Fruit fly (Drosophila melanogaster) whole organism, adult: Measurements from ENCODE around the gene CG44094.

Experiments
- CG11617 ChIP-seq: fragments of 200-800 bp; sonication (Bioruptor generic); optimal IDR thresholded peaks from 2 replicates; lab custom pipeline; 2017; ENCODE audit warnings: mild to moderate bottlenecking, missing biosample characterization, missing genetic modification reagents, missing genetic modification characterization
- CG12768 ChIP-seq: fragments of 200-800 bp; sonication (Bioruptor generic); optimal IDR thresholded peaks from 2 replicates; lab custom pipeline; 2017; ENCODE audit warnings: missing biosample characterization, missing genetic modification characterization, mild to moderate bottlenecking, moderate library complexity, missing genetic modification reagents
- CG14711 ChIP-seq: fragments of 200-800 bp; sonication (Bioruptor generic); optimal IDR thresholded peaks from 2 replicates; lab custom pipeline; 2018; ENCODE audit warnings: missing biosample characterization, mild to moderate bottlenecking, missing genetic modification characterization, moderate library complexity
- CG1620 ChIP-seq: fragments of 200-800 bp; sonication (Bioruptor generic); optimal IDR thresholded peaks from 2 replicates; lab custom pipeline; 2016; ENCODE audit warnings: missing biosample characterization, missing genetic modification characterization
- CG33017 ChIP-seq: fragments of 200-800 bp; sonication (Bioruptor generic); optimal IDR thresholded peaks from 2 replicates; lab custom pipeline; 2018; ENCODE audit warnings: missing biosample characterization, mild to moderate bottlenecking, missing genetic modification characterization, moderate library complexity
- CG5204 ChIP-seq: fragments of 200-800 bp; sonication (Bioruptor generic); optimal IDR thresholded peaks from 2 replicates; lab custom pipeline; 2016; ENCODE audit warnings: missing biosample characterization, missing genetic modification characterization
- CG7045 ChIP-seq: fragments of 200-800 bp; sonication (Bioruptor generic); optimal IDR thresholded peaks from 2 replicates; lab custom pipeline; 2017; ENCODE audit warnings: missing biosample characterization, mild to moderate bottlenecking, missing genetic modification characterization
- CG7101 ChIP-seq: fragments of 200-800 bp; sonication (Bioruptor generic); optimal IDR thresholded peaks from 2 replicates; lab custom pipeline; 2018; ENCODE audit warnings: missing biosample characterization, mild to moderate bottlenecking, missing genetic modification characterization, moderate library complexity
- Clk ChIP-seq: fragments of 200-800 bp; sonication (Bioruptor generic); optimal IDR thresholded peaks from 2 replicates; lab custom pipeline; 2017; ENCODE audit warnings: missing biosample characterization, missing genetic modification characterization
- Crg-1 ChIP-seq: fragments of 200-800 bp; sonication (Bioruptor generic); optimal IDR thresholded peaks from 2 replicates; lab custom pipeline; 2016; ENCODE audit warnings: missing biosample characterization, missing genetic modification characterization
- Hr96 ChIP-seq: fragments of 200-800 bp; sonication (Bioruptor generic); optimal IDR thresholded peaks from 2 replicates; lab custom pipeline; 2016; ENCODE audit warnings: missing biosample characterization, missing genetic modification characterization
- Mnt ChIP-seq: fragments of 200-800 bp; sonication (Bioruptor generic); optimal IDR thresholded peaks from 2 replicates; lab custom pipeline; 2016; ENCODE audit warnings: missing biosample characterization, mild to moderate bottlenecking, missing genetic modification characterization
- bab1 ChIP-seq: fragments of 200-800 bp; sonication (Bioruptor generic); optimal IDR thresholded peaks from 3 replicates; lab custom pipeline; 2019; ENCODE audit warnings: missing biosample characterization, mild to moderate bottlenecking, missing genetic modification characterization, moderate library complexity
- cic ChIP-seq: fragments of 200-800 bp; sonication (Bioruptor generic); optimal IDR thresholded peaks from 2 replicates; lab custom pipeline; 2017; ENCODE audit warnings: missing biosample characterization, mild to moderate bottlenecking, missing genetic modification characterization, moderate library complexity
- cnc ChIP-seq, 2 experiments: fragments of >200 bp; optimal IDR thresholded peaks; 2 replicates each; lab custom pipeline; 2017
- kay ChIP-seq: fragments of 200-800 bp; sonication (Bioruptor generic); peaks from one replicate; lab custom pipeline; 2016; ENCODE audit warnings: missing biosample characterization, missing genetic modification characterization, borderline replicate concordance
- ovo ChIP-seq: fragments of 200-800 bp; sonication (Bioruptor generic); optimal IDR thresholded peaks from 2 replicates; lab custom pipeline; 2016; ENCODE audit warnings: missing biosample characterization, missing genetic modification characterization
- pad ChIP-seq: fragments of 200-800 bp; sonication (Bioruptor generic); optimal IDR thresholded peaks from 3 replicates; lab custom pipeline; 2017; ENCODE audit warnings: missing biosample characterization, missing genetic modification characterization, mild to moderate bottlenecking, moderate library complexity, missing genetic modification reagents
- tj ChIP-seq: fragments of 200-800 bp; sonication (Bioruptor generic); optimal IDR thresholded peaks from 3 replicates; lab custom pipeline; 2017; ENCODE audit warnings: missing biosample characterization, mild to moderate bottlenecking, missing genetic modification characterization, moderate library complexity
- toe ChIP-seq: fragments of 200-800 bp; sonication (Bioruptor generic); optimal IDR thresholded peaks from 2 replicates; lab custom pipeline; 2016; ENCODE audit warnings: missing biosample characterization, missing genetic modification characterization

CG44094 gene

dm6 chr3R:14565065-14565977, 11.1 kb downstream of the CG44094 start, which contains the start of gene CG14852:
TSS of gene CG14852 (plus strand) at chr3R:14565927.
- TF ChIP-seq bab1 (GFP tag; lab: Kevin White, UChicago), result no peak
- no peak for TF ChIP-seq CG5204 (GFP tag; lab: Kevin White, UChicago)
- TF ChIP-seq tj (GFP tag; lab: Kevin White, UChicago), result no peak
- TF ChIP-seq Clk (GFP tag; lab: Kevin White, UChicago), result no peak
- TF ChIP-seq cnc (optimal IDR thresholded peaks at IDR 0.05; lab: Kevin White, UChicago), result no peak
- TF ChIP-seq Mnt (GFP tag; lab: Kevin White, UChicago), result no peak
- TF ChIP-seq ovo (GFP tag; lab: Kevin White, UChicago), result no peak
- TF ChIP-seq Hr96, result no peak
- no peak for TF ChIP-seq pad (GFP tag; lab: Kevin White, UChicago)
- no peak for TF ChIP-seq CG7045 (GFP tag; lab: Kevin White, UChicago)
- no peak for TF ChIP-seq CG12768 (GFP tag; lab: Kevin White, UChicago)
- TF ChIP-seq kay (GFP tag; lab: Kevin White, UChicago), result no peak
- TF ChIP-seq CG1620 (GFP tag; lab: Kevin White, UChicago), result no peak
- no peak for TF ChIP-seq CG14711 (tag; lab: Kevin White, UChicago)
- TF ChIP-seq CG7101 (tag; lab: Kevin White, UChicago), result no peak
- TF ChIP-seq CG11617 (GFP tag; lab: Kevin White, UChicago), result no peak
- no peak for TF ChIP-seq CG33017 (tag; lab: Kevin White, UChicago)

DNA sequence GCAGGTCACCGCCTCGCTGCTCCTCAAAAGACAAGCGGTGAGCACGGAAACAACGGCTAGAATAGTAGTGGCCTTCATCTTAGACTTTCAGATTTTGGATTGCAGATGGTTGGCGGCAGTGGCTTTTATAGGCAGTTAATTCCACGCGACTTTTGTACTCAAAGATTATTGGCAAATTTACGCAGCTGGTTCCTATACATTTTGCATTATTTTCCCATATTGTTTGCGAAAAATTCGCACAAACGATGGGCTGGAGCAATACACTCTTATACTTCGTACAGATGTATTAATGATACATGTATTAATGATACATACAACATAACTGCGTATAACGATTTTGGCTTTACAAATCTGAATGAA, 11.7 kb downstream of the CG44094 start, which contains the start of gene CG8087:
CG8087 (minus strand) TSS at position 101 of the 360 bp plus-strand sequence.
- no peak for TF ChIP-seq toe
- TF ChIP-seq CG12768 (GFP tag; lab: Kevin White, UChicago), result no peak

DNA sequence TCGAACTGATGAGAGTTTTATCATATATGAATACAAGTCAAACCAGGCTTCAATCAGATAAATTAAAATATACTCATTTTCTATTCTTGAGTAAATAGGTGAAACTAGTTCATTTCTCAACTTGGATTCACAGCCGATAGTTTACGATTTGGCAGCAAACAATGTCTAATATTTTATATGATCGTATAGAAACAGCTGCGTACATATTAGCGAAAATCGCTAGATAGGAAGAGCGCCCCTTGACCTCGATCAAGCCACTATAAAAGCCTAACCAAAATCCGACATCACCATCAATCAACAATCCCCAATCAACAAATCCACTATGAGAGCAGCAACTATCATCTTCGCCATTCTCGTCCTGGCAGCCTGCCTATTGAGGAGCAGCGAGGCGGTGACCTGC, 14.4 kb downstream of the CG44094 start, which contains the start of gene CG14851:
CG14851 (plus strand) TSS at position 301 of the 400 bp plus-strand sequence.
- TF ChIP-seq CG1620 (GFP tag; lab: Kevin White, UChicago) (no peak), cnc (optimal IDR thresholded peaks at IDR 0.05; lab: Kevin White, UChicago) (no peak), kay (GFP tag; lab: Kevin White, UChicago) (no peak), CG7101 (tag; lab: Kevin White, UChicago) (no peak), pad (GFP tag; lab: Kevin White, UChicago) (no peak), Clk (GFP tag; lab: Kevin White, UChicago) (no peak), CG12768 (GFP tag; lab: Kevin White, UChicago) (no peak), cic (no peak), toe (no peak), bab1 (GFP tag; lab: Kevin White, UChicago) (no peak)

dm6 chr3R:14560635-14561034, 15.8 kb downstream of the CG44094 start, which contains the start of gene Jig:
TSS of gene Jig (plus strand) at chr3R:14560935.
- no peak for TF ChIP-seq kay (GFP tag; lab: Kevin White, UChicago)
- TF ChIP-seq CG11617 (GFP tag; lab: Kevin White, UChicago), result no peak

dm6 chr3R:14559954-14560353, 16.5 kb downstream of the CG44094 start, which contains the start of gene CG14854:
TSS of gene CG14854 (minus strand) at chr3R:14560054.
- TF ChIP-seq Hr96 (no peak), CG7045 (GFP tag; lab: Kevin White, UChicago) (no peak), CG14711 (tag; lab: Kevin White, UChicago) (no peak), toe (no peak), ovo (GFP tag; lab: Kevin White, UChicago) (no peak), tj (GFP tag; lab: Kevin White, UChicago) (no peak), CG7101 (tag; lab: Kevin White, UChicago) (no peak), cic (no peak), pad (GFP tag; lab: Kevin White, UChicago) (no peak)

DNA sequence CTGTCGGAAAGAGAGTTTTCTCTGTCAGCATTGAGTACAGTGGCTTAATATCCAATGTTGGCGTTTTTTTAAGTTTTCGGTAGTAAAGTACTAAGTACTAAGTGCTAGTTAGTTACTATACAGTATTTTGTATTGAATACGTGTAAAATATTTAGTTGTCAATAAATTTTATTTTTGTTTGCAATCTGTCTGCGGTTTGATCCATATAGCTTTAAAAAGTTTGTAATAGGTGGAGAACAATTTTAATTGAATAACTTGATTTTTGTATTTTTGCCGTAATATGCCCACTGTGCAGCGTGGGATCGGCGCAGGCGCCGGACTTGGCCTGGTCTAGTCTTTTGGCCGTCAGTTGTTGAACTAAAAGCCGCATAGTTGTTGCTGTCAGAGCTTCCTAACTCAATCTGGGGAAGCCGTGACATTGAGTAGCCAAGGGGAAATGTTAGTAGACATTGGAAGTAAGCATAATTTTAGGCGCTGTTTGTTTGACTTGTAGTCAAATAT, 18.0 kb downstream of the CG44094 start:
- TF ChIP-seq pad (GFP tag; lab: Kevin White, UChicago) (peak; percentile 57), cnc (optimal IDR thresholded peaks at IDR 0.05; lab: Kevin White, UChicago) (no peak), CG12768 (GFP tag; lab: Kevin White, UChicago) (peak; percentile 87), CG7045 (GFP tag; lab: Kevin White, UChicago) (peak; percentile 89), Mnt (GFP tag; lab: Kevin White, UChicago) (peak; percentile 11), bab1 (GFP tag; lab: Kevin White, UChicago) (no peak), cic (peak; percentile 53), ovo (GFP tag; lab: Kevin White, UChicago) (no peak), CG7101 (tag; lab: Kevin White, UChicago) (peak; percentile 79), tj (GFP tag; lab: Kevin White, UChicago) (peak; percentile 30), CG33017 (tag; lab: Kevin White, UChicago) (peak; percentile 88), CG14711 (tag; lab: Kevin White, UChicago) (peak; percentile 72), Crg-1 (GFP tag; lab: Kevin White, UChicago) (peak; percentile 44), kay (GFP tag; lab: Kevin White, UChicago) (no peak), CG11617 (GFP tag; lab: Kevin White, UChicago) (peak; percentile 69), CG5204 (GFP tag; lab: Kevin White, UChicago) (peak; percentile 87), Clk (GFP tag; lab: Kevin White, UChicago) (peak; percentile 70), Hr96 (peak; percentile 74), CG1620 (GFP tag; lab: Kevin White, UChicago) (no peak), toe (peak; percentile 73)
